Worm (Caenorhabditis elegans) whole organism, L2 larva: ENCODE measurements around the gene set-26.

Experiments used
- alr-1 ChIP-seq: fragments of 150-350 bp; optimal IDR thresholded peaks from 2 replicates; lab custom pipeline; 2014; ENCODE audit warnings: missing biosample characterization, missing genetic modification characterization
- ceh-82 ChIP-seq: fragments of 150-350 bp; optimal IDR thresholded peaks from 2 replicates; lab custom pipeline; 2014; ENCODE audit warnings: missing biosample characterization, missing genetic modification characterization
- elt-3 ChIP-seq: sonication (generic microtip); optimal IDR thresholded peaks from 2 replicates; lab custom pipeline; 2017; ENCODE audit warnings: missing biosample characterization, missing genetic modification characterization
- nhr-6 ChIP-seq: fragments of 150-350 bp; optimal IDR thresholded peaks from 2 replicates; lab custom pipeline; 2014; ENCODE audit warnings: missing biosample characterization, missing genetic modification characterization
- snpc-4 ChIP-seq: fragments of 150-350 bp; optimal IDR thresholded peaks from 2 replicates; lab custom pipeline; 2014; ENCODE audit warnings: missing biosample characterization, missing genetic modification characterization
- unc-39 ChIP-seq: fragments of 150-350 bp; optimal IDR thresholded peaks from 2 replicates; lab custom pipeline; 2014; ENCODE audit warnings: missing biosample characterization, missing genetic modification characterization
- zag-1 ChIP-seq: fragments of 150-350 bp; optimal IDR thresholded peaks from 2 replicates; lab custom pipeline; 2014; ENCODE audit warnings: missing biosample characterization, missing genetic modification characterization

- TF ChIP-seq snpc-4 (tag; lab: Kevin White, UChicago) (peak; percentile 64), ceh-82 (tag; lab: Kevin White, UChicago) (peak; percentile 13), unc-39 (tag; lab: Kevin White, UChicago) (no peak), zag-1 (tag; lab: Kevin White, UChicago) (peak; percentile 66), alr-1 (no peak), elt-3 (tag; lab: Kevin White, UChicago) (no peak), nhr-6 (tag; lab: Kevin White, UChicago) (peak; percentile 81)
Measured at ce11 chrIV:16656232-16656631, 549 bp upstream of the set-26 start, which contains the start of gene tsr-2.
